Fruit fly (Drosophila melanogaster): Measurements from ENCODE around the gene X11L.

The X11L gene

dm6 chrX:17631996-17632612 lies 32.7 kb downstream of the X11L start, which contains the start of the genes corolla and ND-24 (continued):
- TF ChIP-seq CG3847 (GFP tag; IDR thresholded peaks at IDR 0.05) (peak; percentile 91), en (GFP tag; optimal IDR thresholded peaks at IDR 0.05) (peak; percentile 6), PHDP (tag; optimal IDR thresholded peaks at IDR 0.05) (peak; percentile 79), CG11093 (GFP tag; IDR thresholded peaks at IDR 0.05) (peak; percentile 79), CG4730 (GFP tag; IDR thresholded peaks at IDR 0.05) (peak; percentile 87), chn (GFP tag; optimal IDR thresholded peaks at IDR 0.05) (peak; percentile 86), CG3838 (GFP tag; optimal IDR thresholded peaks at IDR 0.05) (peak; percentile 76), wor (GFP tag; IDR thresholded peaks at IDR 0.05) (peak; percentile 77), corto (GFP tag; optimal IDR thresholded peaks at IDR 0.05) (no peak), CG16815 (GFP tag; optimal IDR thresholded peaks at IDR 0.05) (peak; percentile 65), fd3F (GFP tag; optimal IDR thresholded peaks at IDR 0.05) (peak; percentile 65), dpn (GFP tag; optimal IDR thresholded peaks at IDR 0.05) (peak; percentile 87 to 89), CG11247 (GFP tag; IDR thresholded peaks at IDR 0.05) (peak; percentile 87), CG13624 (GFP tag; optimal IDR thresholded peaks at IDR 0.05) (peak; percentile 88), onecut (GFP tag; IDR thresholded peaks at IDR 0.05) (peak; percentile 40; the same call in 1 of the 2 replicates), ro (GFP tag; IDR thresholded peaks at IDR 0.05) (peak; percentile 61; the same call in 1 of the 2 replicates), sd (tag; optimal IDR thresholded peaks at IDR 0.05) (no peak), CG34422 (GFP tag; IDR thresholded peaks at IDR 0.05) (peak; percentile 90), CG6175 (GFP tag; IDR thresholded peaks at IDR 0.05) (peak; percentile 40; the same call in 1 of the 3 replicates), CG34224 (GFP tag; IDR thresholded peaks at IDR 0.05; ENCODE audit: partially characterized antibody) (peak; percentile 90), Max (GFP tag; optimal IDR thresholded peaks at IDR 0.05) (peak; percentile 85), Sox100B (GFP tag; optimal IDR thresholded peaks at IDR 0.05) (peak; percentile 68), psq (GFP tag; optimal IDR thresholded peaks at IDR 0.05) (peak; percentile 55), Neu2 (GFP tag; optimal IDR thresholded peaks at IDR 0.05; ENCODE audit: borderline replicate concordance) (no peak), rib (GFP tag; IDR thresholded peaks at IDR 0.05) (peak; percentile 82), Optix (GFP tag; IDR thresholded peaks at IDR 0.05) (peak; percentile 70; the same call in 2 of the 3 replicates), ranshi (GFP tag; IDR thresholded peaks at IDR 0.05) (peak; percentile 83), Dll (GFP tag; IDR thresholded peaks at IDR 0.05; ENCODE audit: partially characterized antibody) (peak; percentile 95), tap (tag; optimal IDR thresholded peaks at IDR 0.05) (no peak), gsb-n (tag; optimal IDR thresholded peaks at IDR 0.05) (peak; percentile 56), dmrt11E (tag; optimal IDR thresholded peaks at IDR 0.05) (peak; percentile 81), Nf-YB (GFP tag; optimal IDR thresholded peaks at IDR 0.05) (peak; percentile 45), jigr1 (GFP tag; IDR thresholded peaks at IDR 0.05) (peak; percentile 57; the same call in 2 of the 3 replicates), CG9817 (tag; optimal IDR thresholded peaks at IDR 0.05) (peak; percentile 73), CG6683 (GFP tag; optimal IDR thresholded peaks at IDR 0.05) (peak; percentile 54), peb (GFP tag; IDR thresholded peaks at IDR 0.05) (peak; percentile 84), Hr78 (GFP tag; optimal IDR thresholded peaks at IDR 0.05) (no peak), CG9727 (GFP tag; optimal IDR thresholded peaks at IDR 0.05) (peak; percentile 86), nau (GFP tag; optimal IDR thresholded peaks at IDR 0.05) (peak; percentile 44), her (GFP tag; optimal IDR thresholded peaks at IDR 0.05) (peak; percentile 26), lov (optimal IDR thresholded peaks at IDR 0.05) (no peak), lov (GFP tag; IDR thresholded peaks at IDR 0.05) (peak; percentile 69; the same call in 1 of the 3 replicates), CG5245 (GFP tag; optimal IDR thresholded peaks at IDR 0.05) (peak; percentile 77), slou (GFP tag; optimal IDR thresholded peaks at IDR 0.05) (peak; percentile 72), Chrac-16 (GFP tag; optimal IDR thresholded peaks at IDR 0.05) (peak; percentile 85), Doc3 (GFP tag; IDR thresholded peaks at IDR 0.05; ENCODE audit: partially characterized antibody) (peak; percentile 91), CG14860 (GFP tag; IDR thresholded peaks at IDR 0.05; ENCODE audit: partially characterized antibody) (peak; percentile 87), sr (GFP tag; IDR thresholded peaks at IDR 0.05) (no peak), esg (GFP tag; conservative IDR thresholded peaks at IDR 0.05) (peak; percentile 86), Gug (GFP tag; IDR thresholded peaks at IDR 0.05) (peak; percentile 81)

All from whole organism, embryonic.